Worm (Caenorhabditis elegans): ENCODE results near the gene K04C2.7.
A peak's percentile ranks its signal among the peaks of the same experiment; 100 is the strongest.

The K04C2.7 gene

ce11 chrIII:6873724-6874123 lies 7.2 kb upstream of the K04C2.7 start:
- TF ChIP-seq egl-27 (tag; optimal IDR thresholded peaks at IDR 0.05) (no peak), daf-16 (GFP tag; optimal IDR thresholded peaks at IDR 0.05) (peak in 1 of 2 experiments; percentile 44), daf-16 (tag; optimal IDR thresholded peaks at IDR 0.05) (no peak), lin-13 (GFP tag; optimal IDR thresholded peaks at IDR 0.05) (no peak), ztf-11 (tag; optimal IDR thresholded peaks at IDR 0.05) (no peak), zfp-3 (GFP tag; conservative IDR thresholded peaks at IDR 0.05) (no peak), mes-2 (tag; optimal IDR thresholded peaks at IDR 0.05; ENCODE audit: poor library complexity, severe bottlenecking) (no peak), ZK337.2 (GFP tag; IDR thresholded peaks at IDR 0.05) (0 out of 2 replicates have a peak, but pooled peaks have one; percentile 12), ZK546.5 (tag; optimal IDR thresholded peaks at IDR 0.05) (no peak), hif-1 (tag; optimal IDR thresholded peaks at IDR 0.05) (peak in 1 of 2 experiments; percentile 36), T26A8.4 (GFP tag; IDR thresholded peaks at IDR 0.05) (no peak; the same call in 1 of the 2 replicates), ama-1 (optimal IDR thresholded peaks at IDR 0.05) (peak; percentile 1), nhr-10 (tag; optimal IDR thresholded peaks at IDR 0.05) (no peak), lsy-2 (tag; optimal IDR thresholded peaks at IDR 0.05) (peak; percentile 5 to 64), nhr-28 (tag; optimal IDR thresholded peaks at IDR 0.05) (no peak), F37D6.2 (tag; optimal IDR thresholded peaks at IDR 0.05) (peak; percentile 10), mep-1 (tag; optimal IDR thresholded peaks at IDR 0.05) (peak; percentile 48), hmg-1.1 (GFP tag; IDR thresholded peaks at IDR 0.05) (no peak), arid-1 (GFP tag; conservative IDR thresholded peaks at IDR 0.05) (no peak), nhr-11 (tag; optimal IDR thresholded peaks at IDR 0.05) (peak; percentile 32)

DNA sequence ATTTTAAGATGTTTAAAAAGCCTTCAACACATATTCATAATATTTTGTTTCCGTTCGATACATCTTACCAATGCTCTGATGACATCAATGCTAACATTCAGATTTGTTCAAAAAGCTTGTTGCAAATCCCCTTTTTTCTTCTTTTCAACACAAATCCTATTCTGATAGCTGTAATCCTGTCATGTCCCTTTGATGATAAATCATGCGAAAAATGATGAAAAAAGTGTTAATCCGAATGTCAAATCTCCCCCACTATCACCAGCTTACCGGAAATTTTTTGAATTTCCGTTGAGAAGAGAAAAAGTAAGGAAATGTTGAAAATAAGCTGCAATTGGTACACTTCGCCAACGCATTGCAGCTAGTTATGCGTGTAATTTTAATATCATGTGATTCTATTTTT lies 848 bp downstream of the K04C2.7 start:
- TF ChIP-seq nhr-76 (tag; optimal IDR thresholded peaks at IDR 0.05): no peak
- TF ChIP-seq unc-62 (GFP tag; optimal IDR thresholded peaks at IDR 0.05 in 1 of 2): peak in 1 of 2 experiments; percentile 85
- TF ChIP-seq unc-62 (tag; optimal IDR thresholded peaks at IDR 0.05): no peak

ce11 chrIII:6884203-6884602 lies 3.3 kb downstream of the K04C2.7 start, which contains the start of gene med-2:
Gene med-2 (plus strand): TSS chrIII:6884503.
- TF ChIP-seq ztf-7 (tag; optimal IDR thresholded peaks at IDR 0.05) (no peak), unc-62 (GFP tag; optimal IDR thresholded peaks at IDR 0.05 in 1 of 2) (peak in 1 of 2 experiments; percentile 67), unc-62 (tag; optimal IDR thresholded peaks at IDR 0.05) (no peak)

- TF ChIP-seq unc-62 (GFP tag; optimal IDR thresholded peaks at IDR 0.05 in 1 of 2): peak in 1 of 2 experiments; percentile 98
- no peak for TF ChIP-seq unc-62 (tag; optimal IDR thresholded peaks at IDR 0.05)
- peak; percentile 1 for TF ChIP-seq aha-1 (tag)
- TF ChIP-seq F44E2.7 (GFP tag; IDR thresholded peaks at IDR 0.05): no peak
Observed at ce11 chrIII:6885889-6886288, 5.0 kb downstream of the K04C2.7 start.

ce11 chrIII:6887574-6887973 lies 6.7 kb downstream of the K04C2.7 start:
- TF ChIP-seq nhr-41 (GFP tag; IDR thresholded peaks at IDR 0.05) (peak; percentile 91), hlh-11 (tag; optimal IDR thresholded peaks at IDR 0.05) (no peak), set-16 (GFP tag; IDR thresholded peaks at IDR 0.05) (no peak), Y105C5A.15 (GFP tag; IDR thresholded peaks at IDR 0.05) (0 out of 2 replicates have a peak, but pooled peaks have one; percentile 65), lin-29 (GFP tag; IDR thresholded peaks at IDR 0.05) (0 out of 2 replicates have a peak, but pooled peaks have one; percentile 24), dpl-1 (GFP tag; optimal IDR thresholded peaks at IDR 0.05) (peak; percentile 50), fos-1 (tag; optimal IDR thresholded peaks at IDR 0.05) (no peak), aly-2 (tag; optimal IDR thresholded peaks at IDR 0.05) (no peak), skn-1 (tag; optimal IDR thresholded peaks at IDR 0.05) (no peak), hlh-30 (tag; optimal IDR thresholded peaks at IDR 0.05; ENCODE audit: insufficient read depth) (peak; percentile 64), sdz-12 (GFP tag; optimal IDR thresholded peaks at IDR 0.05) (no peak), lin-15B (tag; optimal IDR thresholded peaks at IDR 0.05) (no peak), aha-1 (tag) (peak; percentile 85), zfp-3 (GFP tag; conservative IDR thresholded peaks at IDR 0.05) (peak; percentile 51; the same call in 1 of the 2 replicates), dmd-8 (GFP tag; IDR thresholded peaks at IDR 0.05) (peak; percentile 95), egl-27 (tag; optimal IDR thresholded peaks at IDR 0.05) (no peak), Y48G9A.11 (GFP tag; IDR thresholded peaks at IDR 0.05) (peak; percentile 80), tag-97 (GFP tag; IDR thresholded peaks at IDR 0.05) (no peak), saeg-2 (GFP tag; IDR thresholded peaks at IDR 0.05) (0 out of 2 replicates have a peak, but pooled peaks have one; percentile 22), dve-1 (tag; optimal IDR thresholded peaks at IDR 0.05; ENCODE audit: insufficient read depth) (peak; percentile 60), nhr-102 (tag; optimal IDR thresholded peaks at IDR 0.05) (no peak), spr-3 (GFP tag; optimal IDR thresholded peaks at IDR 0.05) (no peak), F44E2.7 (GFP tag; IDR thresholded peaks at IDR 0.05) (peak; percentile 75; the same call in 1 of the 2 replicates)
